Worm (Caenorhabditis elegans): ENCODE measurements around the gene des-2.

des-2 gene

DNA sequence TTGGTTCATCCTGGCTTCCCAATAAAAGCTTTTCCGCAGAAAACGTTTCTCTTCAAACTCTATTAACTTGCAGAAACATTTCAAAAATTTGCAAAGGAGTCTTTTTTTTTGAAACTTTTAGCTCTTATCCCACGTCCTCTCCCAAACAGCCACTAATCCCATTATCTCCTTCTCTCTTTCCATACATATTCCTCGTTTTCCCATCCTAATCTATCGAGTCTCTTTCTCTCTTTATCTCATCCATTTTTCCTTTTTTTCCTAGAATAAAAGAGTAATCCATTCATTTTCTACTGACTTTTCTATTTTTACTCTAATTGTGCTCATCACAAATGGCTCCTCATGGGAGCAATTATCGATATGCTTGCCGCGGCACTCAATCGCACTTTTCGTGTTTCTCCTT, 7.2 kb upstream of the des-2 start:
- TF ChIP-seq egrh-3 (GFP tag; IDR thresholded peaks at IDR 0.05) = no peak
- TF ChIP-seq akir-1 (GFP tag; optimal IDR thresholded peaks at IDR 0.05) = no peak
- no peak for TF ChIP-seq F22D6.2 (tag; optimal IDR thresholded peaks at IDR 0.05)
- no peak for TF ChIP-seq F57A8.1 (GFP tag; optimal IDR thresholded peaks at IDR 0.05)
- TF ChIP-seq nhr-90 (tag; optimal IDR thresholded peaks at IDR 0.05) = no peak
- no peak for TF ChIP-seq mel-28 (tag; optimal IDR thresholded peaks at IDR 0.05; ENCODE audit: borderline replicate concordance)
- no peak for TF ChIP-seq Y53G8AR.9 (GFP tag; conservative IDR thresholded peaks at IDR 0.05)
- TF ChIP-seq attf-5 (GFP tag; optimal IDR thresholded peaks at IDR 0.05) = no peak
- TF ChIP-seq aptf-2 (GFP tag; conservative IDR thresholded peaks at IDR 0.05) = no peak
- no peak for TF ChIP-seq Y56A3A.18 (GFP tag; IDR thresholded peaks at IDR 0.05)
- TF ChIP-seq ztf-25 (GFP tag; IDR thresholded peaks at IDR 0.05) = no peak
- TF ChIP-seq xnd-1 (tag; optimal IDR thresholded peaks at IDR 0.05) = no peak
- no peak for TF ChIP-seq F10E7.11 (tag; optimal IDR thresholded peaks at IDR 0.05)
- no peak for TF ChIP-seq ztf-18 (tag; optimal IDR thresholded peaks at IDR 0.05)

DNA sequence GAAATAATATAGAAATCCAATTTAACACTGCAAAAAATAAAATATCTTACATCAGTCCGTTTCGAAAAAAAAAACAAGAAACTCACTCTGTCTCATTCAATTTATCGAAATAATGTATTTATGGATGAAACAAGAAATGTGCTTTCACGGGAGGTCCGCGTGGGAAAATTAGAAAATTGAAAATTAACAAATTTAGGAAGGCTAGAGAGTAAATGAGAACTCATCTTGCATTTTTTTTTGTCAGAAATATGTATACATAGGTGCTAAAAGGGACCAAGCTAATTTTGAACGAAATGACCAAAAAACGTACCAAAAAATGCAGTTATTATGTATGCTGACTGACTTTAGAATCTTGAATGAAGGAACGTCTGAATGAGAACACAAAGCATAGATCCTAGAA, 3.1 kb upstream of the des-2 start, which contains the start of gene T26H10.2:
Gene T26H10.2, minus strand, starts transcription at position 101 of the 400 bp plus-strand sequence.
- TF ChIP-seq bed-1 (GFP tag; IDR thresholded peaks at IDR 0.05) (no peak), madf-8 (GFP tag; conservative IDR thresholded peaks at IDR 0.05) (no peak), F57A8.1 (GFP tag; optimal IDR thresholded peaks at IDR 0.05) (no peak)

DNA sequence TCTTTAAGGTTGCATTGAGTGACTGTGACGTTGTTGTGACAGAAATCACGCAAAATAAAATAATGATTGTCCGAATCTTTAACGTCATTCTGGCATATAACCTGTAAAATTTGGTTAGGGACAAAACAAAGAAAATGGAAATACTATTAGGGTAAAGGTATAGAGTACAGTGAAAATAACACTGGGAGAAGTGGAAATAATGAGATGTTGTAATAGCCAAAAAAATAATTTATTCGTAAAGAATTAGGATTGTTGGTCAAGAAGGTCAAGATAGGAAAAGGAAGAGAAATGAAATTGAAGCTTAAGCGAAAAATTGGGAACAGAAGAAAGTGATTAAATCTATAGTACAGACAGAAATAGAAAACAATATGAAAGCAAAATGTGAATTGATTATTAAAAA, 6.4 kb downstream of the des-2 start, which contains the start of gene deg-3:
Gene deg-3, minus strand, starts transcription at position 101 of the 400 bp plus-strand sequence.
- TF ChIP-seq chd-7 (tag; optimal IDR thresholded peaks at IDR 0.05) (no peak), attf-6 (GFP tag; IDR thresholded peaks at IDR 0.05) (no peak), cebp-1 (GFP tag; IDR thresholded peaks at IDR 0.05) (no peak), cebp-1 (tag; optimal IDR thresholded peaks at IDR 0.05) (no peak), nhr-27 (tag; optimal IDR thresholded peaks at IDR 0.05) (no peak), hlh-26 (GFP tag; conservative IDR thresholded peaks at IDR 0.05) (no peak), nfya-1 (tag; optimal IDR thresholded peaks at IDR 0.05; ENCODE audit: borderline replicate concordance, insufficient read depth) (no peak), lag-1 (GFP tag; IDR thresholded peaks at IDR 0.05) (no peak), F57A8.1 (GFP tag; optimal IDR thresholded peaks at IDR 0.05) (no peak), tbp1 (GFP tag; optimal IDR thresholded peaks at IDR 0.05) (no peak), F37B4.10 (GFP tag; IDR thresholded peaks at IDR 0.05) (no peak), tlf-1 (GFP tag; optimal IDR thresholded peaks at IDR 0.05) (no peak), let-526 (GFP tag; IDR thresholded peaks at IDR 0.05) (no peak), pbrm-1 (GFP tag; IDR thresholded peaks at IDR 0.05) (no peak), aptf-3 (GFP tag; IDR thresholded peaks at IDR 0.05) (no peak), unc-130 (GFP tag; optimal IDR thresholded peaks at IDR 0.05) (no peak), bed-1 (GFP tag; IDR thresholded peaks at IDR 0.05) (no peak), efl-1 (GFP tag; optimal IDR thresholded peaks at IDR 0.05) (no peak)

DNA sequence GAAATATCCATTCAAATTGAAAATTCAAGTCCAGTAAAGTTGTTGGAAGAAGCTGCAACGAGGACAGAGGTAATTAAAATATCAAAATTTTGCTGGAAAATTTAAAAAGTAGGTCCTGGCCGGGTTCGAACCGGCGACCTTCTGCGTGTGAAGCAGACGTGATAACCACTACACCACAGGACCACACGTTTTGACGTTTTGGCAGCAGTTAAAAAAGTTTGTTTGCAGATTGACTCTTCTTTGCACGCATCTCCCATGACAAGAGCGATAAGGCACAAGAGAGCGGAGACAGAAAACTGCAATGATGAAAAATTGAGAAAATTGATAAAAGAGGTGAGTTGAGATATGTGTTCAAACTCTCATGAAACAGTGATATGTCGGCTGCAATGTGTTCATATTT, 9.4 kb downstream of the des-2 start:
- TF ChIP-seq ceh-58 (GFP tag; IDR thresholded peaks at IDR 0.05) (no peak), ztf-25 (GFP tag; IDR thresholded peaks at IDR 0.05) (0 out of 2 replicates have a peak, but pooled peaks have one; percentile 35), B0261.1 (tag; optimal IDR thresholded peaks at IDR 0.05) (peak; percentile 81), die-1 (tag; optimal IDR thresholded peaks at IDR 0.05) (peak; percentile 58), repo-1 (tag; optimal IDR thresholded peaks at IDR 0.05) (peak; percentile 65), lin-26 (GFP tag; IDR thresholded peaks at IDR 0.05) (peak; percentile 80), dox-1 (GFP tag; IDR thresholded peaks at IDR 0.05) (peak; percentile 90), C17E4.6 (GFP tag; IDR thresholded peaks at IDR 0.05) (no peak), zim-3 (tag; optimal IDR thresholded peaks at IDR 0.05) (peak; percentile 17), sea-2 (GFP tag; IDR thresholded peaks at IDR 0.05) (no peak), chd-7 (tag; optimal IDR thresholded peaks at IDR 0.05) (peak; percentile 32), hmg-1.2 (GFP tag; IDR thresholded peaks at IDR 0.05) (no peak; the same call in 1 of the 2 replicates), rec-8 (tag; optimal IDR thresholded peaks at IDR 0.05) (peak in 1 of 2 experiments; percentile 63), ceh-100 (GFP tag; IDR thresholded peaks at IDR 0.05) (0 out of 2 replicates have a peak, but pooled peaks have one; percentile 47), Y67H2A.10 (GFP tag; conservative IDR thresholded peaks at IDR 0.05) (no peak), ZK185.1 (tag; optimal IDR thresholded peaks at IDR 0.05; ENCODE audit: poor library complexity, severe bottlenecking) (peak; percentile 42)
